Worm (Caenorhabditis elegans) whole organism, early embryonic: ENCODE results near the gene fbxb-116.

ENCODE experiments used
- B0310.2 ChIP-seq: sonication (generic microtip); optimal IDR thresholded peaks from 2 replicates; lab custom pipeline; 2016; ENCODE audit warnings: mild to moderate bottlenecking, missing genetic modification characterization, missing compliant biosample characterization
- F13C5.2 ChIP-seq: sonication (generic microtip); optimal IDR thresholded peaks from 2 replicates; lab custom pipeline; 2017; ENCODE audit warnings: mild to moderate bottlenecking, missing genetic modification characterization, inconsistent platforms, missing compliant biosample characterization
- ama-1 ChIP-seq: fragments of 150-350 bp; optimal IDR thresholded peaks from 2 replicates; lab custom pipeline; 2014
- ets-7 ChIP-seq: sonication (generic microtip); optimal IDR thresholded peaks from 2 replicates; lab custom pipeline; 2016; ENCODE audit warnings: missing genotype, missing genetic modification characterization, missing compliant biosample characterization
- hnd-1 ChIP-seq: sonication (generic microtip); optimal IDR thresholded peaks from 2 replicates; lab custom pipeline; 2016; ENCODE audit warnings: missing genetic modification characterization, missing compliant biosample characterization
- scrt-1 ChIP-seq: fragments of 200-800 bp; sonication (Bioruptor generic); IDR thresholded peaks from 2 replicates; pipeline ENCODE4 v1.3.6; 2022; ENCODE audit warnings: missing genetic modification characterization, missing compliant biosample characterization

- TF ChIP-seq F13C5.2 (tag; lab: Kevin White, UChicago): no peak
- TF ChIP-seq scrt-1 (GFP tag; lab: Robert Waterston, UW): no peak
- no peak for TF ChIP-seq B0310.2 (tag; lab: Kevin White, UChicago)
- TF ChIP-seq ama-1 (lab: Kevin White, UChicago): no peak
- no peak for TF ChIP-seq hnd-1 (tag; lab: Kevin White, UChicago)
- no peak for TF ChIP-seq ets-7 (tag; lab: Kevin White, UChicago)
Observed at ce11 chrV:19259403-19259802, 25.8 kb downstream of the fbxb-116 start.
